Worm (Caenorhabditis elegans) whole organism, L1 larva: ENCODE results near the gene nhr-155.

ENCODE experiments used
- C16A3.4 ChIP-seq: fragments of 150-350 bp; optimal IDR thresholded peaks from 2 replicates; lab custom pipeline; 2014; ENCODE audit warnings: missing biosample characterization, missing genetic modification characterization
- ama-1 ChIP-seq: fragments of 150-350 bp; optimal IDR thresholded peaks from 2 replicates; lab custom pipeline; 2014
- blmp-1 ChIP-seq: fragments of 150-350 bp; optimal IDR thresholded peaks from 2 replicates; lab custom pipeline; 2014; ENCODE audit warnings: missing biosample characterization, missing genetic modification characterization
- ceh-88 ChIP-seq: fragments of 200-800 bp; sonication (Bioruptor generic); IDR thresholded peaks from 2 replicates; pipeline ENCODE4 v1.3.6; 2022; ENCODE audit warnings: missing genetic modification characterization, missing compliant biosample characterization
- egl-27 ChIP-seq, 2 experiments: fragments of 150-350 bp in 1 of 2; sonication (generic microtip); optimal IDR thresholded peaks; 3 replicates each; lab custom pipeline; 2017 to 2018; ENCODE audit warnings: missing biosample characterization in 2 of 2, missing genetic modification characterization in 2 of 2, missing genetic modification reagents in 2 of 2
- fkh-8 ChIP-seq: sonication (generic microtip); optimal IDR thresholded peaks from 2 replicates; lab custom pipeline; 2016; ENCODE audit warnings: mild to moderate bottlenecking, missing genetic modification characterization, missing compliant biosample characterization
- grh-1 ChIP-seq: fragments of 200-800 bp; sonication (Bioruptor generic); IDR thresholded peaks from 2 replicates; pipeline ENCODE4 v1.3.6; 2022; ENCODE audit warnings: missing genetic modification reagents, missing genetic modification characterization, missing compliant biosample characterization
- lin-15B ChIP-seq: fragments of 150-350 bp; sonication (generic microtip); optimal IDR thresholded peaks from 3 replicates; lab custom pipeline; 2014; ENCODE audit warnings: missing biosample characterization, missing genetic modification characterization
- lin-35 ChIP-seq, 2 experiments: fragments of 150-350 bp; optimal IDR thresholded peaks; 2 replicates each; lab custom pipeline; 2014; ENCODE audit warnings: missing biosample characterization in 2 of 2, missing genetic modification characterization in 2 of 2, missing genetic modification reagents in 2 of 2
- lin-39 ChIP-seq: fragments of 150-350 bp; optimal IDR thresholded peaks from 2 replicates; lab custom pipeline; 2014; ENCODE audit warnings: missing biosample characterization, missing genetic modification reagents, missing genetic modification characterization
- lir-3 ChIP-seq: sonication (generic microtip); optimal IDR thresholded peaks from 2 replicates; lab custom pipeline; 2016; ENCODE audit warnings: mild to moderate bottlenecking, missing genetic modification characterization, moderate library complexity, missing compliant biosample characterization; ENCODE audit not compliant: poor library complexity
- mdl-1 ChIP-seq, 2 experiments: fragments of 150-350 bp; optimal IDR thresholded peaks; 2 replicates each; lab custom pipeline; 2014 to 2017; ENCODE audit warnings: missing biosample characterization in 2 of 2, missing genetic modification characterization in 2 of 2, inconsistent platforms in 1 of 2
- nhr-12 ChIP-seq: sonication (generic microtip); optimal IDR thresholded peaks from 2 replicates; lab custom pipeline; 2017; ENCODE audit warnings: missing biosample characterization, missing genetic modification characterization
- nhr-19 ChIP-seq: fragments of 200-800 bp; sonication (Bioruptor generic); conservative IDR thresholded peaks from 2 replicates; pipeline ENCODE4 v1.3.6; 2022; ENCODE audit warnings: missing genetic modification characterization, missing compliant biosample characterization
- nhr-20 ChIP-seq: sonication (generic microtip); optimal IDR thresholded peaks from 2 replicates; lab custom pipeline; 2016; ENCODE audit warnings: mild to moderate bottlenecking, missing genetic modification characterization, missing compliant biosample characterization
- nhr-84 ChIP-seq: sonication (generic microtip); optimal IDR thresholded peaks from 2 replicates; lab custom pipeline; 2017; ENCODE audit warnings: missing biosample characterization, missing genetic modification characterization
- nhr-90 ChIP-seq: sonication (generic microtip); optimal IDR thresholded peaks from 2 replicates; lab custom pipeline; 2016; ENCODE audit warnings: mild to moderate bottlenecking, missing genetic modification characterization, missing compliant biosample characterization; ENCODE audit not compliant: poor library complexity
- pax-3 ChIP-seq: fragments of 200-800 bp; sonication (Bioruptor generic); optimal IDR thresholded peaks from 2 replicates; lab custom pipeline; 2018; ENCODE audit warnings: mild to moderate bottlenecking, missing genetic modification characterization, moderate library complexity, missing compliant biosample characterization
- pqm-1 ChIP-seq: sonication (generic microtip); optimal IDR thresholded peaks from 3 replicates; lab custom pipeline; 2017; ENCODE audit warnings: missing biosample characterization, missing genetic modification characterization
- tbx-2 ChIP-seq: sonication (generic microtip); optimal IDR thresholded peaks from 2 replicates; lab custom pipeline; 2016; ENCODE audit warnings: missing genetic modification characterization, missing compliant biosample characterization
- unc-130 ChIP-seq: fragments of 150-350 bp; optimal IDR thresholded peaks from 2 replicates; lab custom pipeline; 2017; ENCODE audit warnings: missing biosample characterization, missing genetic modification characterization, inconsistent platforms
- unc-30 ChIP-seq: sonication (generic microtip); optimal IDR thresholded peaks from 2 replicates; lab custom pipeline; 2017; ENCODE audit warnings: missing biosample characterization, missing genetic modification characterization
- unc-98 ChIP-seq: fragments of 200-800 bp; sonication (Bioruptor generic); IDR thresholded peaks from 2 replicates; pipeline ENCODE4 v1.3.6; 2022; ENCODE audit warnings: missing genetic modification characterization, missing compliant biosample characterization
- ztf-11 ChIP-seq, 2 experiments: sonication (generic microtip); optimal IDR thresholded peaks; 2 replicates each; lab custom pipeline; 2016 to 2017; ENCODE audit warnings: missing genetic modification characterization in 2 of 2, missing biosample characterization in 1 of 2, missing compliant biosample characterization in 1 of 2

Gene nhr-155

ce11 chrV:581616-582015 lies 42.4 kb downstream of the nhr-155 start, which contains the start of gene nstp-7 (continued):
- TF ChIP-seq grh-1, result no peak
- no peak for TF ChIP-seq tbx-2

- no peak for TF ChIP-seq unc-130 (tag; lab: Kevin White, UChicago)
- TF ChIP-seq nhr-12 (tag; lab: Kevin White, UChicago), result no peak
- no peak for TF ChIP-seq lin-15B (tag; lab: Kevin White, UChicago)
- TF ChIP-seq lir-3 (tag; lab: Kevin White, UChicago), result no peak
- TF ChIP-seq C16A3.4 (tag; lab: Kevin White, UChicago), result no peak
- no peak for TF ChIP-seq egl-27 (tag; optimal IDR thresholded peaks at IDR 0.05; lab: Kevin White, UChicago)
- no peak for TF ChIP-seq ama-1
Measured at ce11 chrV:585472-585871, 46.2 kb downstream of the nhr-155 start, which contains the start of gene K06H6.2. Gene K06H6.2, plus strand, starts transcription at chrV:585772.

DNA sequence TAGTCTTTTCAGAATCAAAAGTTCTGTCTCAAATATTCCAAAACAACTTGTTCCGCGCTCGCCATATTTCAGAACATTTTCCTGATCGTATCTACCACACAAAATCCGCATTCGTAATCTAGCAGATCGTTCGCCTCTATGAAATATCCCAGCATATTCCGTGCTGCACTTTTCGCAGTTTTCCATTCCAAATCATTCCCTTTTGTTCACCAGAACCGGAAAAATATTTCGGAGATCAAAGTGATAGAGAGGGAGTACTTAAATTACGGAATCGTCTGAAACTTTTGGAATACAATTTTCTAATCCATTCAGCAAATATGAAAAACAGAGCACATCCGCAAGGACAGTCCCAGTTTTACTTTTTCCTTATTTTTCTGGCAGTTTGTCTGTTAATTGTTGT lies 48.6 kb downstream of the nhr-155 start, which contains the start of gene K06H6.1:
Gene K06H6.1, plus strand, starts transcription at position 301 of the 400 bp plus-strand sequence.
- TF ChIP-seq lin-39 (tag; lab: Kevin White, UChicago), result no peak
- no peak for TF ChIP-seq pax-3 (tag; lab: Kevin White, UChicago)
- TF ChIP-seq lin-35 (GFP tag; optimal IDR thresholded peaks at IDR 0.05; lab: Kevin White, UChicago), result no peak
- no peak for TF ChIP-seq fkh-8 (tag; lab: Kevin White, UChicago)
- no peak for TF ChIP-seq blmp-1 (tag; lab: Kevin White, UChicago)
- no peak for TF ChIP-seq unc-30 (tag; lab: Kevin White, UChicago)
- no peak for TF ChIP-seq nhr-20
- TF ChIP-seq nhr-84, result no peak
- no peak for TF ChIP-seq pqm-1 (tag; lab: Kevin White, UChicago)
- no peak for TF ChIP-seq nhr-90 (tag; lab: Kevin White, UChicago)
- TF ChIP-seq mdl-1 (tag; optimal IDR thresholded peaks at IDR 0.05; lab: Kevin White, UChicago), result no peak
- no peak for TF ChIP-seq ztf-11 (tag; optimal IDR thresholded peaks at IDR 0.05; lab: Kevin White, UChicago)
- TF ChIP-seq ceh-88 (GFP tag; lab: Robert Waterston, UW), result no peak

- 0 out of 2 replicates have a peak, but pooled peaks have one; percentile 22 for TF ChIP-seq unc-98
- TF ChIP-seq nhr-19 (GFP tag; lab: Robert Waterston, UW), result no peak
Measured at ce11 chrV:590182-590581, 50.9 kb downstream of the nhr-155 start, which contains the start of gene ZK488.6. Gene ZK488.6, plus strand, starts transcription at chrV:590482.
